Worm (Caenorhabditis elegans): Measurements from ENCODE around the gene slc-36.5.

Gene slc-36.5

DNA sequence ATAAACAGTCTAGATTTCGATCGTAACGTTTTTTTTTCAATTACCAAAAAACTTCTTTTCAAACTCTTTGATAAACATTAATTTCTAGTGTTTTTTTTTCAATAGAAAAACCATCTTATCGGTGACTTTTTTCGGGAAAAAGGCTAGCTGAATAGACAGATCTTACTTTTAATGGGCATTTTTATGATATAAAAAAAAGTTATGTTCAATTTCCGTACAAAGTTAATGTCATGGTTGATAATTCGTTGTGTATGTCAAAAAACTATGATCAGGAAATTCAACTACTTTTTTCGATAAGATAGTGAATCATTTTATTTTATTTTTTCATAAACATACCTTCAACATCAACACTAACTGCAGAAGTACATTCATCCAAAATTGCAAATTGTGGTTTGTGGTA is 7.7 kb upstream of the slc-36.5 start:
- TF ChIP-seq nhr-102 (tag; optimal IDR thresholded peaks at IDR 0.05) (no peak), nhr-111 (GFP tag; optimal IDR thresholded peaks at IDR 0.05) (no peak), saeg-2 (GFP tag; IDR thresholded peaks at IDR 0.05) (no peak), daf-16 (GFP tag; optimal IDR thresholded peaks at IDR 0.05) (no peak), daf-16 (tag; optimal IDR thresholded peaks at IDR 0.05) (peak; percentile 58), mes-2 (tag; optimal IDR thresholded peaks at IDR 0.05; ENCODE audit: poor library complexity, severe bottlenecking) (no peak), lim-7 (GFP tag; IDR thresholded peaks at IDR 0.05) (no peak), pqm-1 (tag; optimal IDR thresholded peaks at IDR 0.05) (peak; percentile 29), gei-8 (GFP tag; optimal IDR thresholded peaks at IDR 0.05) (no peak), php-3 (GFP tag; IDR thresholded peaks at IDR 0.05) (peak; percentile 84), lin-1 (GFP tag; IDR thresholded peaks at IDR 0.05) (no peak), set-16 (GFP tag; IDR thresholded peaks at IDR 0.05) (no peak), dve-1 (tag; optimal IDR thresholded peaks at IDR 0.05; ENCODE audit: insufficient read depth) (peak; percentile 37), R02D3.7 (tag; optimal IDR thresholded peaks at IDR 0.05) (no peak)

- TF ChIP-seq F37D6.2 (tag; optimal IDR thresholded peaks at IDR 0.05) (no peak), Y48G9A.11 (GFP tag; IDR thresholded peaks at IDR 0.05) (no peak), nhr-11 (tag; optimal IDR thresholded peaks at IDR 0.05) (no peak), nhr-77 (tag; optimal IDR thresholded peaks at IDR 0.05) (peak; percentile 9), lin-1 (GFP tag; IDR thresholded peaks at IDR 0.05) (peak; percentile 61; the same call in 1 of the 2 replicates), dmd-6 (GFP tag; IDR thresholded peaks at IDR 0.05) (peak; percentile 54), lsy-2 (tag; optimal IDR thresholded peaks at IDR 0.05) (no peak), hlh-11 (tag; optimal IDR thresholded peaks at IDR 0.05) (peak; percentile 39), daf-16 (GFP tag; optimal IDR thresholded peaks at IDR 0.05) (no peak), daf-16 (tag; optimal IDR thresholded peaks at IDR 0.05) (peak; percentile 43), unc-130 (GFP tag; optimal IDR thresholded peaks at IDR 0.05) (no peak), pqm-1 (tag; optimal IDR thresholded peaks at IDR 0.05) (peak; percentile 93), ceh-20 (GFP tag; IDR thresholded peaks at IDR 0.05) (peak; percentile 44; the same call in 1 of the 2 replicates), zip-2 (tag; optimal IDR thresholded peaks at IDR 0.05) (no peak), spr-1 (tag; optimal IDR thresholded peaks at IDR 0.05) (no peak), madf-5 (GFP tag; IDR thresholded peaks at IDR 0.05) (no peak), tag-97 (GFP tag; IDR thresholded peaks at IDR 0.05) (no peak), nhr-28 (tag; optimal IDR thresholded peaks at IDR 0.05) (peak; percentile 62), dve-1 (tag; optimal IDR thresholded peaks at IDR 0.05; ENCODE audit: insufficient read depth) (peak; percentile 48)
These were observed 6.9 kb upstream of the slc-36.5 start, which contains the start of gene pmp-1 for ce11 chrII:6883716-6884115. TSS of gene pmp-1 (minus strand) at chrII:6883754.

ce11 chrII:6882335-6882734 is 5.5 kb upstream of the slc-36.5 start:
- TF ChIP-seq aha-1 (tag) (peak; percentile 63), egl-27 (tag; optimal IDR thresholded peaks at IDR 0.05) (no peak)

- TF ChIP-seq egl-27 (tag; optimal IDR thresholded peaks at IDR 0.05): no peak
- TF ChIP-seq nhr-48 (tag; optimal IDR thresholded peaks at IDR 0.05): no peak
- no peak for TF ChIP-seq dmd-9 (GFP tag; IDR thresholded peaks at IDR 0.05)
- no peak for TF ChIP-seq pha-4 (GFP tag; IDR thresholded peaks at IDR 0.05)
- no peak for TF ChIP-seq pha-4 (tag; optimal IDR thresholded peaks at IDR 0.05)
- no peak for TF ChIP-seq madf-9 (GFP tag; conservative IDR thresholded peaks at IDR 0.05)
- TF ChIP-seq nhr-6 (tag; optimal IDR thresholded peaks at IDR 0.05): no peak
- TF ChIP-seq dve-1 (tag; optimal IDR thresholded peaks at IDR 0.05; ENCODE audit: insufficient read depth): no peak
- TF ChIP-seq hif-1 (tag; optimal IDR thresholded peaks at IDR 0.05): no peak
- no peak for TF ChIP-seq ama-1 (optimal IDR thresholded peaks at IDR 0.05)
- TF ChIP-seq dmd-6 (GFP tag; IDR thresholded peaks at IDR 0.05): no peak
- TF ChIP-seq Y105C5A.15 (GFP tag; IDR thresholded peaks at IDR 0.05): no peak
- TF ChIP-seq nhr-237 (tag; optimal IDR thresholded peaks at IDR 0.05): no peak
- TF ChIP-seq php-3 (GFP tag; IDR thresholded peaks at IDR 0.05): no peak
- no peak for TF ChIP-seq snpc-4 (tag; optimal IDR thresholded peaks at IDR 0.05)
- no peak for TF ChIP-seq sdz-12 (GFP tag; optimal IDR thresholded peaks at IDR 0.05)
- TF ChIP-seq mxl-3 (GFP tag; optimal IDR thresholded peaks at IDR 0.05): no peak
- TF ChIP-seq aly-2 (tag; optimal IDR thresholded peaks at IDR 0.05): no peak
- TF ChIP-seq ces-1 (GFP tag; optimal IDR thresholded peaks at IDR 0.05): no peak
These were observed 3.2 kb upstream of the slc-36.5 start, which contains the start of gene C44B7.7 for ce11 chrII:6880067-6880466. TSS of gene C44B7.7 (minus strand) at chrII:6880167.
